Worm (Caenorhabditis elegans) whole organism, late embryonic: ENCODE data around the gene M153.5.

Experiments used
- ceh-30 ChIP-seq: fragments of 150-350 bp; optimal IDR thresholded peaks from 2 replicates; lab custom pipeline; 2014; ENCODE audit warnings: missing biosample characterization, missing genetic modification characterization
- madf-2 ChIP-seq: sonication (generic microtip); optimal IDR thresholded peaks from 2 replicates; lab custom pipeline; 2017; ENCODE audit warnings: missing genetic modification characterization, missing compliant biosample characterization
- nhr-11 ChIP-seq: fragments of 150-350 bp; optimal IDR thresholded peaks from 2 replicates; lab custom pipeline; 2014; ENCODE audit warnings: missing biosample characterization, missing genetic modification characterization
- pqm-1 ChIP-seq: sonication (generic microtip); optimal IDR thresholded peaks from 2 replicates; lab custom pipeline; 2016; ENCODE audit warnings: missing genetic modification characterization, missing compliant biosample characterization

DNA sequence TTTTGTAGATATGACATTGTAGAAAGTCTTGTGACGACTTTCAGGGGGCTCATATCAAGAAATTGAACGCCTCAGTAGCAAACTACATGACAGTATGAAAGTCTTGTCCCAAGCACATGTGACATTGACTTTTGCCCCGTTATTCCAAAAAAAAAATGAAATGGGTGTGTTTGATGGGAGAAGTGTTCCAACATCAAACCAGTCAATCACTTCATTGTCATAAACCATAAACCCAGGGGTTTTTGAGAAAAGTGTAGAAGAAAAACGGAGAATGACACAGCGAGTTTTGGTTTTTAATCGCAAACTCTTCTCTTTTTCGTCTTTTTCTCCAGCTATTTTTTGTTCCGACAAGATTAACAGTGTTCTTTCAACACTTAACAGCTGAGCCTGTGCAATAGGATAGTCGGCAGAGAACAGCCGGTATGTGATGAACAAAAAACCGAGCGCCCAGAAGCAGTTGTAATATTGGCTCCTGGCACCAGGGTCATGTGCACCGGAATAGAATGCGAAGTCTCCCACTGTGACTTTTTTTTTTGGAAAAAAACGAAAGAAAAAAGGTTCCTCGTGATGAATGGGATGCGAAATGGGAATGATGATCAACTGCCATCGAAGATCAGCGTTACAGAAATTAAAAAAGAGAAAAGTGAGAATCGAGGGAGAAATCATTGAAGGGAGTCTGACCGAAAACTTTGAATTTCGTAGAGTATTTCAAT, 42.2 kb downstream of the M153.5 start:
- no peak for TF ChIP-seq pqm-1
- no peak for TF ChIP-seq nhr-11 (tag; lab: Kevin White, UChicago)
- TF ChIP-seq ceh-30 (tag; lab: Kevin White, UChicago) = no peak
- no peak for TF ChIP-seq madf-2 (tag; lab: Kevin White, UChicago)
